Fruit fly (Drosophila melanogaster): ENCODE measurements around the gene corolla.

Gene corolla

dm6 chrX:17583706-17584105, 48.1 kb downstream of the corolla start:
- TF ChIP-seq CG4496 (GFP tag; IDR thresholded peaks at IDR 0.05) (no peak), Pif1B (GFP tag; optimal IDR thresholded peaks at IDR 0.05) (no peak)

- TF ChIP-seq Ets98B (GFP tag; IDR thresholded peaks at IDR 0.05) (no peak), EcR (GFP tag; optimal IDR thresholded peaks at IDR 0.05) (no peak), CG4496 (GFP tag; IDR thresholded peaks at IDR 0.05) (no peak), fd96Ca (GFP tag; IDR thresholded peaks at IDR 0.05) (no peak), CG17806 (tag; optimal IDR thresholded peaks at IDR 0.05) (no peak), Snoo (tag; optimal IDR thresholded peaks at IDR 0.05) (no peak), rn (GFP tag; IDR thresholded peaks at IDR 0.05) (no peak), CG9948 (tag; optimal IDR thresholded peaks at IDR 0.05) (no peak), CG10348 (GFP tag; IDR thresholded peaks at IDR 0.05) (no peak), D1 (tag; optimal IDR thresholded peaks at IDR 0.05) (no peak), CG8301 (tag; optimal IDR thresholded peaks at IDR 0.05) (no peak), CG14655 (GFP tag; optimal IDR thresholded peaks at IDR 0.05) (no peak), gl (tag; optimal IDR thresholded peaks at IDR 0.05) (no peak), CG13204 (GFP tag; optimal IDR thresholded peaks at IDR 0.05) (no peak), Pif1A (GFP tag; optimal IDR thresholded peaks at IDR 0.05) (no peak), CG34367 (tag; optimal IDR thresholded peaks at IDR 0.05) (no peak)
Measured at dm6 chrX:17582650-17583049, 49.2 kb downstream of the corolla start.

- TF ChIP-seq fd96Ca (GFP tag; IDR thresholded peaks at IDR 0.05) (no peak), CG34367 (tag; optimal IDR thresholded peaks at IDR 0.05) (peak; percentile 11), CG10348 (GFP tag; IDR thresholded peaks at IDR 0.05) (no peak), CG13204 (GFP tag; optimal IDR thresholded peaks at IDR 0.05) (no peak), CG14655 (GFP tag; optimal IDR thresholded peaks at IDR 0.05) (peak; percentile 73), Pif1B (GFP tag; optimal IDR thresholded peaks at IDR 0.05) (peak; percentile 42), CG17806 (tag; optimal IDR thresholded peaks at IDR 0.05) (peak; percentile 45), rn (GFP tag; IDR thresholded peaks at IDR 0.05) (no peak), Pif1A (GFP tag; optimal IDR thresholded peaks at IDR 0.05) (peak; percentile 27), EcR (GFP tag; optimal IDR thresholded peaks at IDR 0.05) (peak; percentile 59), CG9948 (tag; optimal IDR thresholded peaks at IDR 0.05) (peak; percentile 66), Snoo (tag; optimal IDR thresholded peaks at IDR 0.05) (peak; percentile 29), gl (tag; optimal IDR thresholded peaks at IDR 0.05) (no peak), CG32121 (GFP tag; IDR thresholded peaks at IDR 0.05) (no peak), CG15710 (tag; optimal IDR thresholded peaks at IDR 0.05) (peak; percentile 57), CG8159 (tag; optimal IDR thresholded peaks at IDR 0.05) (peak; percentile 69), D1 (tag; optimal IDR thresholded peaks at IDR 0.05) (peak; percentile 3), CG4496 (GFP tag; IDR thresholded peaks at IDR 0.05) (no peak), Ets98B (GFP tag; IDR thresholded peaks at IDR 0.05) (no peak), CG12605 (GFP tag; IDR thresholded peaks at IDR 0.05) (no peak), CG8301 (tag; optimal IDR thresholded peaks at IDR 0.05) (peak; percentile 42)
Measured at dm6 chrX:17581606-17582281, 50.1 kb downstream of the corolla start.

dm6 chrX:17580954-17581353, 50.9 kb downstream of the corolla start:
- TF ChIP-seq gl (tag; optimal IDR thresholded peaks at IDR 0.05) (no peak), CG4496 (GFP tag; IDR thresholded peaks at IDR 0.05) (no peak), rn (GFP tag; IDR thresholded peaks at IDR 0.05) (no peak), CG17806 (tag; optimal IDR thresholded peaks at IDR 0.05) (no peak), Pif1A (GFP tag; optimal IDR thresholded peaks at IDR 0.05) (no peak), Snoo (tag; optimal IDR thresholded peaks at IDR 0.05) (no peak), EcR (GFP tag; optimal IDR thresholded peaks at IDR 0.05) (no peak), CG8301 (tag; optimal IDR thresholded peaks at IDR 0.05) (no peak), CG12605 (GFP tag; IDR thresholded peaks at IDR 0.05) (no peak), CG34367 (tag; optimal IDR thresholded peaks at IDR 0.05) (no peak)

Data from whole organism, pupa.